Worm (Caenorhabditis elegans): ENCODE data around the gene ing-3.

ing-3 gene

DNA sequence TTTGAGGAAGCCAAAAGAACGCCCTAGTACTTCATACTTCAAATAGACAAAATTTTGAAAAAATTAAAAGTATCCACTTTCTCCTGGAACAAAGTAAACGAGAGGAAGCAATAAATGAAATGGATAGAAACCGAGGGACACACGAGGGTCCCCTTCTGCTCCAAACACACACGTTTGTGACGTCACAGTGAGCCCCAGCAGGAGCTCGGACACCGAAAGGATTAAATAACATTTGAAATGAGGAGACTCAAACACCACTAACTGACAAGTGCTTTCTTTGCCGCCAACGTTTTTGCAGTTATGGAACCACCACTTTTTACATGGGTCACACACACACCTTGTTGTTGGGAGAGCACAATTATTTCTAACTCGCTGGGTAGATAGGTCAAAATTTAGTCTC is 27.6 kb downstream of the ing-3 start:
- TF ChIP-seq lin-35 (GFP tag; optimal IDR thresholded peaks at IDR 0.05) (peak in 1 of 3 experiments; percentile 31), ztf-25 (GFP tag; IDR thresholded peaks at IDR 0.05) (no peak)

ce11 chrII:13907615-13908014 is 31.8 kb downstream of the ing-3 start:
- TF ChIP-seq nfyb-1 (GFP tag; IDR thresholded peaks at IDR 0.05) (0 out of 2 replicates have a peak, but pooled peaks have one; percentile 40), F37B4.10 (GFP tag; IDR thresholded peaks at IDR 0.05) (no peak), tbp1 (GFP tag; optimal IDR thresholded peaks at IDR 0.05) (no peak)

DNA sequence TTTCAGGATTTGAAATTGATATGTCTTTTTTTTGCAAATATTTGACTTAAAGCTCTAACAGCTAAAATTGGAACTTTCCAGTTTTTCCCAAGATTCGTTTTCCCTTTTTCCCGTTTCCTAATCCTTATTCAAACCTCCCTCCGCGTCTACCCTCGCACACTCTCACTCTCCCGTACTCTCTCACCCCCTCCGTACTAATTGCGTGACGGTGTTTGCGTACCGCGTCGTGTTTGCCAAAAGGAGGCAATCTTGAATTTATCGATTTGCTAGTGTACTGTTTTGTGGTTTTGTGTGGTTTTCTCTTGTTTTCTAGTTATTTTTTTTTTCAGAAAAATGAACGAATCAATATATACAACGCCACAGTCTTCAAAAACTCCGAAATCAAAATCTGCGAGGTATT is 32.8 kb downstream of the ing-3 start, which contains the start of gene citk-1:
Gene citk-1, plus strand, starts transcription at position 323 of the 400 bp plus-strand sequence.
- TF ChIP-seq ekl-4 (GFP tag; IDR thresholded peaks at IDR 0.05) = peak; percentile 58; the same call in 1 of the 2 replicates
- TF ChIP-seq xnd-1 (tag; optimal IDR thresholded peaks at IDR 0.05) = no peak
- peak; percentile 88 for TF ChIP-seq lin-54 (GFP tag; optimal IDR thresholded peaks at IDR 0.05)
- no peak for TF ChIP-seq nfyb-1 (GFP tag; IDR thresholded peaks at IDR 0.05)
- TF ChIP-seq dpl-1 (GFP tag; optimal IDR thresholded peaks at IDR 0.05) = peak; percentile 84
- peak; percentile 6 for TF ChIP-seq attf-5 (GFP tag; optimal IDR thresholded peaks at IDR 0.05)
- TF ChIP-seq pha-4 (tag; optimal IDR thresholded peaks at IDR 0.05) = peak; percentile 49
- TF ChIP-seq mcd-1 (GFP tag; IDR thresholded peaks at IDR 0.05) = peak; percentile 57
- no peak for TF ChIP-seq snpc-4 (GFP tag; optimal IDR thresholded peaks at IDR 0.05)
- TF ChIP-seq snpc-4 (tag; optimal IDR thresholded peaks at IDR 0.05) = peak; percentile 5 to 54 (median 37)
- TF ChIP-seq efl-1 (GFP tag; optimal IDR thresholded peaks at IDR 0.05) = peak; percentile 69
- no peak for TF ChIP-seq attf-6 (GFP tag; IDR thresholded peaks at IDR 0.05)
- peak; percentile 37 for TF ChIP-seq ceh-27 (GFP tag; optimal IDR thresholded peaks at IDR 0.05)
- TF ChIP-seq Y53G8AR.9 (GFP tag; conservative IDR thresholded peaks at IDR 0.05) = no peak
- TF ChIP-seq hmg-1.2 (GFP tag; IDR thresholded peaks at IDR 0.05) = peak; percentile 92
- TF ChIP-seq lin-35 (GFP tag; optimal IDR thresholded peaks at IDR 0.05) = peak in 1 of 3 experiments; percentile 88

ce11 chrII:13916040-13916439 is 40.2 kb downstream of the ing-3 start, which contains the start of gene mltn-3:
TSS of gene mltn-3 (plus strand) at chrII:13916340.
- TF ChIP-seq rcor-1 (GFP tag; IDR thresholded peaks at IDR 0.05) (no peak), efl-1 (GFP tag; optimal IDR thresholded peaks at IDR 0.05) (no peak), F10E7.11 (tag; optimal IDR thresholded peaks at IDR 0.05) (no peak), B0019.2 (GFP tag; conservative IDR thresholded peaks at IDR 0.05) (no peak), lin-26 (GFP tag; IDR thresholded peaks at IDR 0.05) (no peak), cebp-2 (GFP tag; IDR thresholded peaks at IDR 0.05) (no peak), gei-17 (GFP tag; optimal IDR thresholded peaks at IDR 0.05) (no peak), lir-1 (GFP tag; conservative IDR thresholded peaks at IDR 0.05) (no peak), C17E4.6 (GFP tag; IDR thresholded peaks at IDR 0.05) (no peak), rec-8 (tag; optimal IDR thresholded peaks at IDR 0.05) (no peak), snpc-1.1 (tag; optimal IDR thresholded peaks at IDR 0.05; ENCODE audit: insufficient read depth) (no peak), B0336.3 (GFP tag; IDR thresholded peaks at IDR 0.05) (no peak), madf-6 (GFP tag; IDR thresholded peaks at IDR 0.05) (no peak), Y53F4B.3 (GFP tag; IDR thresholded peaks at IDR 0.05) (no peak), bed-2 (GFP tag; IDR thresholded peaks at IDR 0.05) (no peak), sea-2 (GFP tag; IDR thresholded peaks at IDR 0.05) (no peak), attf-6 (GFP tag; IDR thresholded peaks at IDR 0.05) (no peak), nfyb-1 (GFP tag; IDR thresholded peaks at IDR 0.05) (no peak)

Measured in whole organism, young adult.